Fruit fly (Drosophila melanogaster) whole organism, embryonic: ENCODE data around the gene CG44303.

Experiments used
- Ada2b ChIP-seq: fragments of 200-800 bp; sonication (Bioruptor generic); IDR thresholded peaks from 2 replicates; pipeline ENCODE4 v1.3.6; 2022; ENCODE audit warnings: missing biosample characterization, missing genetic modification characterization
- B-H1 ChIP-seq: fragments of 200-800 bp; sonication (Bioruptor generic); IDR thresholded peaks from 3 replicates; pipeline ENCODE4 v1.3.6; 2022; ENCODE audit warnings: missing biosample characterization, missing genetic modification characterization
- B-H2 ChIP-seq: fragments of 200-800 bp; sonication (Bioruptor generic); optimal IDR thresholded peaks from 2 replicates; lab custom pipeline; 2018; ENCODE audit warnings: missing biosample characterization, mild to moderate bottlenecking, missing genetic modification characterization
- Bdp1 ChIP-seq: fragments of 200-800 bp; sonication (Bioruptor generic); optimal IDR thresholded peaks from 3 replicates; lab custom pipeline; 2016; ENCODE audit warnings: missing biosample characterization, missing genetic modification characterization
- Blimp-1 ChIP-seq: fragments of 200-800 bp; sonication (Bioruptor generic); optimal IDR thresholded peaks from 3 replicates; lab custom pipeline; 2018; ENCODE audit warnings: missing biosample characterization, missing genetic modification characterization, mild to moderate bottlenecking, moderate library complexity, missing genetic modification reagents
- CG10274 ChIP-seq: fragments of 200-800 bp; sonication (Bioruptor generic); optimal IDR thresholded peaks from 3 replicates; lab custom pipeline; 2017; ENCODE audit warnings: missing biosample characterization, mild to moderate bottlenecking, missing genetic modification characterization
- CG10366 ChIP-seq: fragments of 200-800 bp; sonication (Bioruptor generic); IDR thresholded peaks from 2 replicates; pipeline ENCODE4 v1.3.6; 2022; ENCODE audit warnings: missing biosample characterization, missing genetic modification characterization
- CG10543 ChIP-seq: fragments of 200-800 bp; sonication (Bioruptor generic); optimal IDR thresholded peaks from 3 replicates; lab custom pipeline; 2017; ENCODE audit warnings: missing biosample characterization, mild to moderate bottlenecking, missing genetic modification characterization, moderate library complexity
- CG12104 ChIP-seq: fragments of 200-800 bp; sonication (Bioruptor generic); optimal IDR thresholded peaks from 3 replicates; lab custom pipeline; 2016; ENCODE audit warnings: missing biosample characterization, missing genetic modification characterization
- CG15073 ChIP-seq: fragments of 200-800 bp; sonication (Bioruptor generic); optimal IDR thresholded peaks from 2 replicates; lab custom pipeline; 2016; ENCODE audit warnings: missing biosample characterization, missing genetic modification characterization
- CG18764 ChIP-seq: fragments of 200-800 bp; sonication (Bioruptor generic); optimal IDR thresholded peaks from 3 replicates; lab custom pipeline; 2016; ENCODE audit warnings: missing biosample characterization, missing genetic modification characterization
- CG30431 ChIP-seq: fragments of 200-800 bp; sonication (Bioruptor generic); optimal IDR thresholded peaks from 2 replicates; lab custom pipeline; 2017; ENCODE audit warnings: missing biosample characterization, missing genetic modification characterization
- CG34376 ChIP-seq: fragments of 200-800 bp; sonication (Bioruptor generic); optimal IDR thresholded peaks from 2 replicates; lab custom pipeline; 2018; ENCODE audit warnings: missing biosample characterization, mild to moderate bottlenecking, missing genetic modification characterization
- CG3838 ChIP-seq: fragments of 200-800 bp; sonication (Bioruptor generic); optimal IDR thresholded peaks from 3 replicates; lab custom pipeline; 2016; ENCODE audit warnings: missing biosample characterization, missing genetic modification characterization
- CG4617 ChIP-seq: fragments of 200-800 bp; sonication (Bioruptor generic); optimal IDR thresholded peaks from 3 replicates; lab custom pipeline; 2016; ENCODE audit warnings: missing biosample characterization, missing genetic modification characterization, borderline replicate concordance
- CG6683 ChIP-seq: fragments of 200-800 bp; sonication (Bioruptor generic); optimal IDR thresholded peaks from 2 replicates; lab custom pipeline; 2017; ENCODE audit warnings: missing biosample characterization, mild to moderate bottlenecking, missing genetic modification characterization, missing genetic modification reagents
- CG6854 ChIP-seq: fragments of 200-800 bp; sonication (Bioruptor generic); optimal IDR thresholded peaks from 3 replicates; lab custom pipeline; 2017; ENCODE audit warnings: missing biosample characterization, mild to moderate bottlenecking, missing genetic modification characterization
- Camta ChIP-seq: fragments of 200-800 bp; sonication (Bioruptor generic); optimal IDR thresholded peaks from 2 replicates; lab custom pipeline; 2016; ENCODE audit warnings: missing biosample characterization, missing genetic modification characterization
- Chrac-16 ChIP-seq: fragments of 200-800 bp; sonication (Bioruptor generic); optimal IDR thresholded peaks from 3 replicates; lab custom pipeline; 2016; ENCODE audit warnings: missing biosample characterization, missing genetic modification characterization
- Deaf1 ChIP-seq: fragments of 200-800 bp; optimal IDR thresholded peaks from 3 replicates; lab custom pipeline; 2019; ENCODE audit warnings: missing biosample characterization, mild to moderate bottlenecking, missing genetic modification characterization, moderate library complexity
- Dip3 ChIP-seq: fragments of 200-800 bp; sonication (Bioruptor generic); optimal IDR thresholded peaks from 3 replicates; lab custom pipeline; 2016; ENCODE audit warnings: missing biosample characterization, missing genetic modification characterization
- Dp ChIP-seq: fragments of 200-800 bp; sonication (Bioruptor generic); optimal IDR thresholded peaks from 2 replicates; lab custom pipeline; 2018; ENCODE audit warnings: missing biosample characterization, mild to moderate bottlenecking, missing genetic modification characterization, moderate library complexity
- ERR ChIP-seq: fragments of 200-800 bp; sonication (Bioruptor generic); optimal IDR thresholded peaks from 2 replicates; lab custom pipeline; 2016; ENCODE audit warnings: missing biosample characterization, missing genetic modification characterization
- Ets65A ChIP-seq: fragments of 200-800 bp; sonication (Bioruptor generic); peaks from one replicate; lab custom pipeline; 2016; ENCODE audit warnings: missing biosample characterization, missing genetic modification characterization
- Mrtf ChIP-seq: fragments of 200-800 bp; sonication (Bioruptor generic); IDR thresholded peaks from 3 replicates; pipeline ENCODE4 v1.3.6; 2022; ENCODE audit warnings: missing biosample characterization, missing genetic modification characterization
- NfI ChIP-seq: fragments of 200-800 bp; sonication (Bioruptor generic); optimal IDR thresholded peaks from 3 replicates; lab custom pipeline; 2018; ENCODE audit warnings: missing biosample characterization, mild to moderate bottlenecking, missing genetic modification characterization, moderate library complexity
- Optix ChIP-seq: fragments of 200-800 bp; sonication (Bioruptor generic); IDR thresholded peaks from 3 replicates; pipeline ENCODE4 v1.3.6; 2022; ENCODE audit warnings: missing biosample characterization, missing genetic modification characterization
- Rfx ChIP-seq: fragments of 200-800 bp; sonication (Bioruptor generic); IDR thresholded peaks from 2 replicates; pipeline ENCODE4 v1.3.6; 2022; ENCODE audit warnings: missing biosample characterization, missing genetic modification characterization
- TFAM ChIP-seq: fragments of 200-800 bp; sonication (Bioruptor generic); optimal IDR thresholded peaks from 2 replicates; lab custom pipeline; 2017; ENCODE audit warnings: missing biosample characterization, missing genetic modification characterization, inconsistent platforms
- ab ChIP-seq: fragments of 200-800 bp; sonication (Bioruptor generic); optimal IDR thresholded peaks from 2 replicates; lab custom pipeline; 2016; ENCODE audit warnings: missing biosample characterization, missing genetic modification characterization
- aop ChIP-seq: fragments of 200-800 bp; sonication (Bioruptor generic); IDR thresholded peaks from 2 replicates; pipeline ENCODE4 v1.3.6; 2022; ENCODE audit warnings: missing biosample characterization, missing genetic modification characterization
- ash1 ChIP-seq: fragments of 200-800 bp; sonication (Bioruptor generic); optimal IDR thresholded peaks from 2 replicates; lab custom pipeline; 2018; ENCODE audit warnings: missing biosample characterization, mild to moderate bottlenecking, missing genetic modification characterization
- bbx ChIP-seq: fragments of 200-800 bp; sonication (Bioruptor generic); IDR thresholded peaks from 2 replicates; pipeline ENCODE4 v1.3.6; 2022; ENCODE audit warnings: missing biosample characterization, missing genetic modification characterization; ENCODE audit not compliant: partially characterized antibody
- bigmax ChIP-seq: fragments of 200-800 bp; sonication (Bioruptor generic); optimal IDR thresholded peaks from 2 replicates; lab custom pipeline; 2018; ENCODE audit warnings: missing biosample characterization, mild to moderate bottlenecking, missing genetic modification characterization
- dpn ChIP-seq, 2 experiments: fragments of 200-800 bp; sonication (Bioruptor generic); optimal IDR thresholded peaks; 3 replicates each; lab custom pipeline; 2016; ENCODE audit warnings: missing biosample characterization in 2 of 2, missing genetic modification characterization in 2 of 2
- her ChIP-seq: fragments of 200-800 bp; sonication (Bioruptor generic); optimal IDR thresholded peaks from 2 replicates; lab custom pipeline; 2016; ENCODE audit warnings: missing biosample characterization, missing genetic modification characterization
- jigr1 ChIP-seq: fragments of 200-800 bp; sonication (Bioruptor generic); IDR thresholded peaks from 3 replicates; pipeline ENCODE4 v1.3.6; 2022; ENCODE audit warnings: missing biosample characterization, missing genetic modification characterization
- lilli ChIP-seq: fragments of 200-800 bp; sonication (Bioruptor generic); optimal IDR thresholded peaks from 3 replicates; lab custom pipeline; 2016; ENCODE audit warnings: missing biosample characterization, missing genetic modification characterization
- odd ChIP-seq: fragments of 200-800 bp; sonication (Bioruptor generic); optimal IDR thresholded peaks from 2 replicates; lab custom pipeline; 2017; ENCODE audit warnings: missing biosample characterization, mild to moderate bottlenecking, missing genetic modification characterization
- pan ChIP-seq, 4 experiments: fragments of >200 bp in 3 of 4; fragments of 200-800 bp in 1 of 4; sonication (Bioruptor generic) in 1 of 4; optimal IDR thresholded peaks in 3 of 4; IDR thresholded peaks in 1 of 4; 2 replicates each; pipeline versions ENCODE4 v1.3.6 to Lab custom; 2017 to 2022; ENCODE audit warnings: missing biosample characterization in 2 of 4, missing genetic modification characterization in 2 of 4, mixed read lengths in 1 of 4
- pfk ChIP-seq: fragments of 200-800 bp; sonication (Bioruptor generic); optimal IDR thresholded peaks from 2 replicates; lab custom pipeline; 2018; ENCODE audit warnings: missing biosample characterization, mild to moderate bottlenecking, missing genetic modification characterization, moderate library complexity
- rib ChIP-seq: fragments of 200-800 bp; sonication (Bioruptor generic); IDR thresholded peaks from 2 replicates; pipeline ENCODE4 v1.3.6; 2022; ENCODE audit warnings: missing biosample characterization, missing genetic modification characterization
- sima ChIP-seq: fragments of 200-800 bp; sonication (Bioruptor generic); optimal IDR thresholded peaks from 2 replicates; lab custom pipeline; 2016; ENCODE audit warnings: missing biosample characterization, missing genetic modification characterization
- sob ChIP-seq: fragments of 200-800 bp; sonication (Bioruptor generic); IDR thresholded peaks from 2 replicates; pipeline ENCODE4 v1.3.6; 2022; ENCODE audit warnings: missing biosample characterization, missing genetic modification characterization
- sug ChIP-seq: fragments of 200-800 bp; optimal IDR thresholded peaks from 2 replicates; lab custom pipeline; 2019; ENCODE audit warnings: missing biosample characterization, mild to moderate bottlenecking, missing genetic modification characterization, moderate library complexity
- tap ChIP-seq: fragments of 200-800 bp; optimal IDR thresholded peaks from 3 replicates; lab custom pipeline; 2019; ENCODE audit warnings: missing biosample characterization, mild to moderate bottlenecking, missing genetic modification characterization, moderate library complexity
- vvl ChIP-seq: fragments of 200-800 bp; sonication (Bioruptor generic); IDR thresholded peaks from 2 replicates; pipeline ENCODE4 v1.3.6; 2022; ENCODE audit warnings: missing biosample characterization, missing genetic modification characterization

The CG44303 gene

DNA sequence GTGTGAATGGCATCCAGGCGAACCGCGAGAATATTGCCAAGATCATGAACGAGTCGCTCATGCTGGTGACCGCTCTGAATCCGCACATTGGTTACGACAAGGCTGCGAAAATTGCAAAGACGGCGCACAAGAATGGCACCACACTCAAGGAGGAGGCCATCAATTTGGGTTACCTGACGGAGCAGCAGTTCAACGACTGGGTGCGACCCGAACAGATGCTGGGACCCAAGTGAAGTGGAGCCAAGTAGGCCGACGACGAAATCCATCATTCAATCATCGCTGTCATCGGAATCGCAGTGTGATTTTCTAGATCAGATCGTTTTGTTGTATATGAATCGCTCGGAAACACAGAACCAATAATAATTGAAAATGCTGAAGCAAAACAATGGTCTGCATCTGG lies 5.8 kb downstream of the CG44303 start, which contains the start of gene Fum2:
Gene Fum2, plus strand, starts transcription at position 301 of the 400 bp plus-strand sequence.
- TF ChIP-seq Ets65A (GFP tag; lab: Kevin White, UChicago) (peak; percentile 26), B-H1 (GFP tag; lab: Robert Waterston, UW) (no peak)

dm6 chrX:6679502-6679810 lies 7.8 kb downstream of the CG44303 start:
- TF ChIP-seq aop (GFP tag; lab: Robert Waterston, UW), result no peak
- no peak for TF ChIP-seq vvl (GFP tag; lab: Robert Waterston, UW)
- no peak for TF ChIP-seq bigmax (GFP tag; lab: Kevin White, UChicago)
- TF ChIP-seq rib, result peak; percentile 6; the same call in 1 of the 2 replicates
- no peak for TF ChIP-seq CG30431
- TF ChIP-seq Deaf1 (tag; lab: Kevin White, UChicago), result peak; percentile 87
- no peak for TF ChIP-seq Ada2b (GFP tag; lab: Robert Waterston, UW)
- no peak for TF ChIP-seq ERR
- TF ChIP-seq Dp (GFP tag; lab: Kevin White, UChicago), result no peak
- TF ChIP-seq Blimp-1 (GFP tag; lab: Kevin White, UChicago), result no peak
- peak; percentile 56 for TF ChIP-seq CG10543 (GFP tag; lab: Kevin White, UChicago)
- TF ChIP-seq CG12104 (GFP tag; lab: Kevin White, UChicago), result no peak
- peak; percentile 73 for TF ChIP-seq CG34376
- peak; percentile 40 for TF ChIP-seq sug (tag; lab: Kevin White, UChicago)
- TF ChIP-seq CG3838, result no peak
- no peak for TF ChIP-seq sob (GFP tag; lab: Robert Waterston, UW)

dm6 chrX:6678635-6679501 lies 8.4 kb downstream of the CG44303 start, which contains the start of gene ND-ASHI:
ND-ASHI (minus strand) TSS chrX:6679118.
- TF ChIP-seq odd (GFP tag; lab: Kevin White, UChicago), result peak; percentile 92
- peak; percentile 85 for TF ChIP-seq CG4617 (GFP tag; lab: Kevin White, UChicago)
- peak; percentile 73 for TF ChIP-seq CG15073 (GFP tag; lab: Kevin White, UChicago)
- TF ChIP-seq CG10366 (GFP tag; lab: Robert Waterston, UW), result peak; percentile 95
- TF ChIP-seq bbx (GFP tag; lab: Robert Waterston, UW), result no peak
- peak; percentile 89 for TF ChIP-seq CG10274 (GFP tag; lab: Kevin White, UChicago)
- TF ChIP-seq jigr1 (GFP tag; lab: Robert Waterston, UW), result peak; percentile 81; the same call in 2 of the 3 replicates
- peak; percentile 85 for TF ChIP-seq sima (GFP tag; lab: Kevin White, UChicago)
- peak; percentile 87 for TF ChIP-seq Camta
- TF ChIP-seq lilli (GFP tag; lab: Kevin White, UChicago), result peak; percentile 97
- TF ChIP-seq CG6854, result peak; percentile 94
- TF ChIP-seq pan (optimal IDR thresholded peaks at IDR 0.05; lab: Kevin White, UChicago), result no peak
- TF ChIP-seq pan (GFP tag; optimal IDR thresholded peaks at IDR 0.05 in 1 of 2, IDR thresholded peaks at IDR 0.05 in 1 of 2), result peak in 1 of 2 experiments; percentile 97
- TF ChIP-seq TFAM (GFP tag; lab: Kevin White, UChicago), result peak; percentile 52
- peak; percentile 95 for TF ChIP-seq dpn (GFP tag; optimal IDR thresholded peaks at IDR 0.05; lab: Kevin White, UChicago)
- peak; percentile 93 for TF ChIP-seq Mrtf (GFP tag; lab: Robert Waterston, UW)
- TF ChIP-seq B-H2, result peak; percentile 98
- peak; percentile 94 for TF ChIP-seq Optix
- peak; percentile 98 for TF ChIP-seq Rfx
- TF ChIP-seq Dip3, result peak; percentile 94
- TF ChIP-seq CG6683 (GFP tag; lab: Kevin White, UChicago), result peak; percentile 88
- TF ChIP-seq Bdp1 (GFP tag; lab: Kevin White, UChicago), result peak; percentile 83
- TF ChIP-seq pfk (GFP tag; lab: Kevin White, UChicago), result no peak
- TF ChIP-seq Dp (GFP tag; lab: Kevin White, UChicago), result no peak
- peak; percentile 95 for TF ChIP-seq NfI (GFP tag; lab: Kevin White, UChicago)
- peak; percentile 88 for TF ChIP-seq tap (tag; lab: Kevin White, UChicago)
- TF ChIP-seq ab (GFP tag; lab: Kevin White, UChicago), result peak; percentile 89
- peak; percentile 94 for TF ChIP-seq Chrac-16 (GFP tag; lab: Kevin White, UChicago)
- TF ChIP-seq her (GFP tag; lab: Kevin White, UChicago), result peak; percentile 84
- TF ChIP-seq CG18764 (GFP tag; lab: Kevin White, UChicago), result peak; percentile 85
- TF ChIP-seq ash1 (GFP tag; lab: Kevin White, UChicago), result peak; percentile 91
